Worm (Caenorhabditis elegans): ENCODE results near the gene fbxc-24.

DNA sequence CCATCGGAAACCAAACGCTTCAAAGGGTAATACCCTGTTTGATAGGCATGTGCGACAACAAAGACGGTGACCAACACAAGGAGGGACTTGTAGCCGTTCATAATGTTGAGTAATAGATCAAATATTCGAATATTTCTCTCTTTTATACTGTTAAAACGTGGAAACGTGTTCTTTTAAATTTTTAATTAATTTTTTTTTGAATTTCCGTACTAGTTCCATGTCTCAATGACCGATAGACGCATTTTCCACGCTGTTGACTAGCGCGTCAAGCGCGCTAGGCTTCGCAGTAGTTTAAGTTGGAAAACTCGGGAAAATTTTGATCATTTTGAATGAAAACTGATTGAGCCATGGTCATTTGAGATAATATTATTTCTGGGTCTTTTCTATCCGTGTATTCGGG is 42.7 kb downstream of the fbxc-24 start, which contains the start of gene Y46B2A.3:
- TF ChIP-seq nhr-76 (tag; optimal IDR thresholded peaks at IDR 0.05): no peak
- TF ChIP-seq unc-39 (tag; optimal IDR thresholded peaks at IDR 0.05): no peak
- no peak for TF ChIP-seq bed-3 (GFP tag; optimal IDR thresholded peaks at IDR 0.05)

Measured in whole organism, mixed stage, embryonic.